Fruit fly (Drosophila melanogaster): ENCODE results near the gene CG9168.

CG9168 gene

DNA sequence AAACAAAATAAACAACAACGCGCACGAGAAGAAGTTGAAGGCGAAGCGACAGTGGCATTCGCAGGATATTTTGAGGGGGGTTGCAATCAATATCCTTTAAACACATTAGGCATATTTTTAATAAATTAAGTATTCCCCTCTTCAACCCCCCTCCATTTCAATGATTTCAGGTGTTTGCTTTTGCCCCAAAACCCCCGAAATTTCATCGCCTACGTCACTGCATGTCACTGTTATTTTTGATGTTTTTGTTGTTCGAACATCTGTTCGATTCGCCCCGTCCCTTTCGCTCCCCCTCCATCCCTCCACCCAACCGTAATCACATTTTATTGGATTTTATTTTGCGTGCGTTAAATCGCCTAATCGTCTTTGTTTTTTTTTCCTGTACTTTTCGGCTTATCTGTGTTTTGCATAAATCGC is 42.6 kb upstream of the CG9168 start (continued):
- TF ChIP-seq Myb (GFP tag; optimal IDR thresholded peaks at IDR 0.05) (peak; percentile 64), al (GFP tag; IDR thresholded peaks at IDR 0.05) (peak; percentile 77), her (GFP tag; optimal IDR thresholded peaks at IDR 0.05) (peak; percentile 47), CG3163 (GFP tag; optimal IDR thresholded peaks at IDR 0.05) (peak; percentile 29), CG1529 (GFP tag; optimal IDR thresholded peaks at IDR 0.05) (peak; percentile 56), sens-2 (GFP tag; IDR thresholded peaks at IDR 0.05) (peak; percentile 57), HLH4C (GFP tag; IDR thresholded peaks at IDR 0.05; ENCODE audit: partially characterized antibody) (no peak), Asciz (GFP tag; optimal IDR thresholded peaks at IDR 0.05) (peak; percentile 33), bigmax (GFP tag; optimal IDR thresholded peaks at IDR 0.05) (no peak), HmgD (GFP tag; optimal IDR thresholded peaks at IDR 0.05) (no peak), CG6683 (GFP tag; optimal IDR thresholded peaks at IDR 0.05) (peak; percentile 66), CG2875 (GFP tag; optimal IDR thresholded peaks at IDR 0.05) (peak; percentile 48), ap (GFP tag; IDR thresholded peaks at IDR 0.05) (peak; percentile 75), crp (GFP tag; optimal IDR thresholded peaks at IDR 0.05) (peak in 1 of 2 experiments; percentile 57), CG42726 (GFP tag; IDR thresholded peaks at IDR 0.05; ENCODE audit: partially characterized antibody) (no peak), CG18764 (GFP tag; optimal IDR thresholded peaks at IDR 0.05) (peak; percentile 33), pum (GFP tag; optimal IDR thresholded peaks at IDR 0.05) (peak; percentile 78), gsb (GFP tag; IDR thresholded peaks at IDR 0.05) (peak; percentile 84), Spps (tag; optimal IDR thresholded peaks at IDR 0.05) (peak; percentile 16), unpg (GFP tag; optimal IDR thresholded peaks at IDR 0.05) (peak; percentile 75), HLH3B (GFP tag; IDR thresholded peaks at IDR 0.05) (peak; percentile 84), peb (GFP tag; IDR thresholded peaks at IDR 0.05) (peak; percentile 80), pb (GFP tag; optimal IDR thresholded peaks at IDR 0.05) (peak; percentile 57), chinmo (GFP tag; IDR thresholded peaks at IDR 0.05; ENCODE audit: partially characterized antibody) (peak; percentile 94), CG31224 (GFP tag; IDR thresholded peaks at IDR 0.05) (peak; percentile 74), Hmx (GFP tag; optimal IDR thresholded peaks at IDR 0.05) (no peak), gro (GFP tag; optimal IDR thresholded peaks at IDR 0.05) (peak; percentile 35), fd96Cb (tag; optimal IDR thresholded peaks at IDR 0.05) (peak; percentile 58), CG12219 (GFP tag; optimal IDR thresholded peaks at IDR 0.05) (peak; percentile 65), corto (GFP tag; optimal IDR thresholded peaks at IDR 0.05) (no peak), Dad (GFP tag; optimal IDR thresholded peaks at IDR 0.05) (peak; percentile 58), CG15269 (tag; optimal IDR thresholded peaks at IDR 0.05) (peak; percentile 72), MBD-R2 (GFP tag; IDR thresholded peaks at IDR 0.05) (peak; percentile 59; the same call in 1 of the 2 replicates), CG32772 (GFP tag; IDR thresholded peaks at IDR 0.05) (peak; percentile 82), row (GFP tag; IDR thresholded peaks at IDR 0.05) (peak; percentile 92), vvl (GFP tag; IDR thresholded peaks at IDR 0.05) (peak; percentile 91), CG17359 (tag; optimal IDR thresholded peaks at IDR 0.05) (peak; percentile 64), TFAM (GFP tag; optimal IDR thresholded peaks at IDR 0.05) (peak; percentile 18), Bteb2 (GFP tag; optimal IDR thresholded peaks at IDR 0.05) (peak; percentile 35), Six4 (GFP tag; optimal IDR thresholded peaks at IDR 0.05) (peak; percentile 61), bcd (GFP tag; optimal IDR thresholded peaks at IDR 0.05) (peak; percentile 83), ewg (GFP tag; optimal IDR thresholded peaks at IDR 0.05) (peak; percentile 40), CG4282 (GFP tag; optimal IDR thresholded peaks at IDR 0.05) (no peak), toy (GFP tag; IDR thresholded peaks at IDR 0.05) (0 out of 2 replicates have a peak, but pooled peaks have one; percentile 30), NK7.1 (GFP tag; optimal IDR thresholded peaks at IDR 0.05) (peak; percentile 66), maf-S (GFP tag; optimal IDR thresholded peaks at IDR 0.05) (peak; percentile 75), crc (GFP tag; optimal IDR thresholded peaks at IDR 0.05) (peak; percentile 63), Nf-YA (GFP tag; IDR thresholded peaks at IDR 0.05) (peak; percentile 72), Doc3 (GFP tag; IDR thresholded peaks at IDR 0.05; ENCODE audit: partially characterized antibody) (no peak), CG12071 (GFP tag; optimal IDR thresholded peaks at IDR 0.05) (peak; percentile 56), CoRest (tag; optimal IDR thresholded peaks at IDR 0.05) (peak; percentile 68)

Data from whole organism, embryonic.